Worm (Caenorhabditis elegans) whole organism, L2 larva: ENCODE measurements around the gene T27E7.9.

Experiments used
- nhr-23 ChIP-seq: fragments of 150-350 bp; optimal IDR thresholded peaks from 2 replicates; lab custom pipeline; 2014; ENCODE audit warnings: missing biosample characterization, missing genetic modification reagents, missing genetic modification characterization
- nhr-25 ChIP-seq: fragments of 150-350 bp; sonication (generic microtip); optimal IDR thresholded peaks from 3 replicates; lab custom pipeline; 2014; ENCODE audit warnings: missing biosample characterization, missing genetic modification characterization
- sem-4 ChIP-seq: fragments of 150-350 bp; optimal IDR thresholded peaks from 2 replicates; lab custom pipeline; 2014; ENCODE audit warnings: missing biosample characterization, missing genetic modification reagents, missing genetic modification characterization

- TF ChIP-seq nhr-23 (tag; lab: Kevin White, UChicago) (no peak), sem-4 (tag; lab: Kevin White, UChicago) (no peak), nhr-25 (tag; lab: Kevin White, UChicago) (no peak)
Measured at ce11 chrIV:14542517-14542916, 6.7 kb downstream of the T27E7.9 start, which contains the start of gene pals-29.
